Fruit fly (Drosophila melanogaster) whole organism, wandering third instar larva: Measurements from ENCODE around the gene slo.

Source experiments
- Abd-B ChIP-seq: fragments of >200 bp; optimal IDR thresholded peaks from 2 replicates; lab custom pipeline; 2017; ENCODE audit warnings: missing biosample characterization, missing genetic modification characterization
- Hr83 ChIP-seq: fragments of 200-300 bp; sonication (Bioruptor generic); optimal IDR thresholded peaks from 2 replicates; lab custom pipeline; 2016; ENCODE audit warnings: missing biosample characterization, mild to moderate bottlenecking, missing genetic modification characterization, moderate library complexity; ENCODE audit not compliant: poor library complexity, severe bottlenecking
- dmrt93B ChIP-seq: fragments of 200-800 bp; sonication (Bioruptor generic); optimal IDR thresholded peaks from 2 replicates; lab custom pipeline; 2018; ENCODE audit warnings: missing biosample characterization, mild to moderate bottlenecking, missing genetic modification characterization
- rgr ChIP-seq: fragments of 200-800 bp; sonication (Bioruptor generic); optimal IDR thresholded peaks from 3 replicates; lab custom pipeline; 2016; ENCODE audit warnings: missing biosample characterization, mild to moderate bottlenecking, missing genetic modification characterization
- woc ChIP-seq: sonication (Bioruptor generic); optimal IDR thresholded peaks from 2 replicates; lab custom pipeline; 2016; ENCODE audit warnings: missing biosample characterization, mild to moderate bottlenecking, missing genetic modification characterization

- no peak for TF ChIP-seq rgr (GFP tag; lab: Kevin White, UChicago)
- TF ChIP-seq Abd-B = no peak
- TF ChIP-seq Hr83 (GFP tag; lab: Kevin White, UChicago) = no peak
- TF ChIP-seq dmrt93B = no peak
- TF ChIP-seq woc (GFP tag; lab: Kevin White, UChicago) = no peak
These were observed 30.6 kb downstream of the slo start for dm6 chr3R:24692863-24693262.
